Worm (Caenorhabditis elegans): ENCODE measurements around the gene T19D7.7.

Gene T19D7.7

ce11 chrX:691613-692012 lies 10.8 kb upstream of the T19D7.7 start, which contains the start of gene ncam-1:
ncam-1 (plus strand) TSS chrX:691913.
- no peak for TF ChIP-seq mab-5 (tag; optimal IDR thresholded peaks at IDR 0.05)
- TF ChIP-seq nhr-77 (tag; optimal IDR thresholded peaks at IDR 0.05): no peak
- TF ChIP-seq sem-4 (tag; optimal IDR thresholded peaks at IDR 0.05): no peak
- TF ChIP-seq ztf-11 (tag; optimal IDR thresholded peaks at IDR 0.05): no peak
- TF ChIP-seq fos-1 (tag; optimal IDR thresholded peaks at IDR 0.05): no peak
- no peak for TF ChIP-seq C34F6.9 (tag; optimal IDR thresholded peaks at IDR 0.05)
- no peak for TF ChIP-seq crh-2 (tag; optimal IDR thresholded peaks at IDR 0.05)
- no peak for TF ChIP-seq peb-1 (tag; optimal IDR thresholded peaks at IDR 0.05)
- TF ChIP-seq lin-39 (tag; optimal IDR thresholded peaks at IDR 0.05): no peak
- no peak for TF ChIP-seq R02D3.7 (tag; optimal IDR thresholded peaks at IDR 0.05)

DNA sequence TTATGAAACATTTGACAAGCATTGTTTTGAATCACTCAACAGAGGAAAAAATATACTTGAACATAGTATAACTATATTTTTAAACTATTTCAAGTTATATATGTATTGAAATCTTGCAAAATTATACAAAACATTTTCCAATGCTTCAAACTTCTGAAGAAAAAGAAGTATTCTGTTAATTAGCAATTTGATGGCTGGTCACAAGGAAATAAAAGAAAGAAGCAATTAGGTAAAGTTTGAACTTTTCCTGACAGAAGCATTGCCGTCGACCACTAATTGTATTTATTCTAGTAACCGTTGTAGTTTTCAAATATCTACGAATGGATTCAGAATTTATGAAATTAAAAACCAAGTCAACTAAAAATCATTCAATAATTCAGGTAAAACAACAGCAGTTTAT lies 7.8 kb upstream of the T19D7.7 start:
- TF ChIP-seq zag-1 (tag; optimal IDR thresholded peaks at IDR 0.05) (no peak), mdl-1 (tag; optimal IDR thresholded peaks at IDR 0.05) (no peak), lin-11 (tag; optimal IDR thresholded peaks at IDR 0.05) (no peak), ZK546.5 (tag; optimal IDR thresholded peaks at IDR 0.05) (no peak), gmeb-1 (tag; optimal IDR thresholded peaks at IDR 0.05) (no peak), Y55F3AM.14 (GFP tag; optimal IDR thresholded peaks at IDR 0.05) (no peak), crh-2 (tag; optimal IDR thresholded peaks at IDR 0.05) (no peak), peb-1 (tag; optimal IDR thresholded peaks at IDR 0.05) (no peak), sem-4 (tag; optimal IDR thresholded peaks at IDR 0.05) (no peak), ceh-16 (tag; optimal IDR thresholded peaks at IDR 0.05) (no peak), F13H6.1 (tag; optimal IDR thresholded peaks at IDR 0.05) (no peak), ceh-82 (tag; optimal IDR thresholded peaks at IDR 0.05) (no peak), mbf-1 (tag; optimal IDR thresholded peaks at IDR 0.05) (no peak), ama-1 (optimal IDR thresholded peaks at IDR 0.05) (no peak), elt-3 (tag; optimal IDR thresholded peaks at IDR 0.05) (no peak), sma-9 (GFP tag; optimal IDR thresholded peaks at IDR 0.05) (no peak), sma-9 (tag; optimal IDR thresholded peaks at IDR 0.05) (no peak), C34F6.9 (tag; optimal IDR thresholded peaks at IDR 0.05) (no peak)

ce11 chrX:682691-683090 lies 1.9 kb upstream of the T19D7.7 start, which contains the start of gene Y9C12A.1:
Y9C12A.1 (minus strand) TSS chrX:682791.
- TF ChIP-seq C34F6.9 (tag; optimal IDR thresholded peaks at IDR 0.05): no peak
- TF ChIP-seq snpc-4 (tag; optimal IDR thresholded peaks at IDR 0.05): no peak
- no peak for TF ChIP-seq F13H6.1 (tag; optimal IDR thresholded peaks at IDR 0.05)
- no peak for TF ChIP-seq unc-62 (GFP tag; optimal IDR thresholded peaks at IDR 0.05)
- no peak for TF ChIP-seq mdl-1 (tag; optimal IDR thresholded peaks at IDR 0.05)

- no peak for TF ChIP-seq ztf-11 (tag; optimal IDR thresholded peaks at IDR 0.05)
- no peak for TF ChIP-seq ZK546.5 (tag; optimal IDR thresholded peaks at IDR 0.05)
- TF ChIP-seq aly-2 (tag; optimal IDR thresholded peaks at IDR 0.05): no peak
- no peak for TF ChIP-seq unc-55 (GFP tag; optimal IDR thresholded peaks at IDR 0.05)
- TF ChIP-seq nhr-21 (tag; optimal IDR thresholded peaks at IDR 0.05): no peak
- TF ChIP-seq peb-1 (tag; optimal IDR thresholded peaks at IDR 0.05): no peak
- TF ChIP-seq blmp-1 (tag; optimal IDR thresholded peaks at IDR 0.05; ENCODE audit: insufficient read depth): no peak
- no peak for TF ChIP-seq lin-11 (tag; optimal IDR thresholded peaks at IDR 0.05)
- TF ChIP-seq snpc-4 (tag; optimal IDR thresholded peaks at IDR 0.05): peak; percentile 25
Observed at ce11 chrX:681413-681812, 593 bp upstream of the T19D7.7 start.

DNA sequence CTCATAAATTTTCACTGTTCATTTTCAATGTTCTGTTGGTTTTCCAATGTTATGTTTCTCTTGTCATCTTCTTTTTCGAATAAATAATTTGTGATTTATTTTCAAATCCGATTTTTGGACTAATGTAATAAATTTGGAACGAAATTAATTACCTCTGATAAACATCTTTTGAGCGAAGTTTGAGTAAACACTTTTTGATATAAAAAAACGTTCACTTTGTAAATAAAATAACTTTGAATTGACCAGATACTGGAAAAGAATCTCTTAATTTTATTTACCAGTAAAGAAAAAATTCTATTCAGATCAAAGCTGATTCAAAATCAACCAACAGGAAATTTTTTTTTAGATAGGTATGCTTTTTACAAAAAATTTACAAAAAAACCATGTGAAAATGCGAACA lies 9.0 kb downstream of the T19D7.7 start, which contains the start of gene lgc-32:
Gene lgc-32 (plus strand): TSS at position 301 of the 400 bp plus-strand sequence.
- TF ChIP-seq mab-5 (tag; optimal IDR thresholded peaks at IDR 0.05) (no peak), ztf-4 (tag; optimal IDR thresholded peaks at IDR 0.05) (no peak), C34F6.9 (tag; optimal IDR thresholded peaks at IDR 0.05) (no peak), sem-4 (tag; optimal IDR thresholded peaks at IDR 0.05) (no peak), unc-62 (GFP tag; optimal IDR thresholded peaks at IDR 0.05) (no peak), mdl-1 (tag; optimal IDR thresholded peaks at IDR 0.05) (no peak), F13H6.1 (tag; optimal IDR thresholded peaks at IDR 0.05) (no peak), unc-55 (GFP tag; optimal IDR thresholded peaks at IDR 0.05) (no peak), Y55F3AM.14 (GFP tag; optimal IDR thresholded peaks at IDR 0.05) (no peak), alr-1 (tag; optimal IDR thresholded peaks at IDR 0.05) (no peak), nhr-11 (tag; optimal IDR thresholded peaks at IDR 0.05) (no peak), nhr-21 (tag; optimal IDR thresholded peaks at IDR 0.05) (no peak), nhr-6 (tag; optimal IDR thresholded peaks at IDR 0.05) (no peak)

Measured in whole organism, L2 larva.